Fruit fly (Drosophila melanogaster): ENCODE data around the gene CG31036.
A peak's percentile ranks its signal among the peaks of the same experiment; 100 is the strongest.

The CG31036 gene

dm6 chr3R:29861432-29862249, 46.3 kb upstream of the CG31036 start, which contains the start of the genes CG15514 and RpS8 (continued):
- TF ChIP-seq prd (optimal IDR thresholded peaks at IDR 0.05) (no peak), prd (GFP tag; IDR thresholded peaks at IDR 0.05) (0 out of 3 replicates have a peak, but pooled peaks have one; percentile 51), CG6813 (GFP tag; optimal IDR thresholded peaks at IDR 0.05) (peak; percentile 49), CG33557 (GFP tag; optimal IDR thresholded peaks at IDR 0.05) (no peak), zen2 (GFP tag; IDR thresholded peaks at IDR 0.05; ENCODE audit: partially characterized antibody) (no peak), CG9609 (GFP tag; optimal IDR thresholded peaks at IDR 0.05) (no peak), z (GFP tag; IDR thresholded peaks at IDR 0.05) (no peak), knrl (GFP tag; IDR thresholded peaks at IDR 0.05; ENCODE audit: partially characterized antibody) (no peak), CG13296 (GFP tag; optimal IDR thresholded peaks at IDR 0.05) (peak; percentile 70), nmo (GFP tag; optimal IDR thresholded peaks at IDR 0.05) (peak; percentile 77), Xrp1 (GFP tag; IDR thresholded peaks at IDR 0.05) (peak; percentile 47; the same call in 1 of the 2 replicates), CG1602 (GFP tag; optimal IDR thresholded peaks at IDR 0.05) (peak; percentile 18), croc (GFP tag; conservative IDR thresholded peaks at IDR 0.05) (no peak), CG10321 (GFP tag; IDR thresholded peaks at IDR 0.05) (no peak), Hr39 (optimal IDR thresholded peaks at IDR 0.05) (no peak), cato (GFP tag; optimal IDR thresholded peaks at IDR 0.05; ENCODE audit: borderline replicate concordance) (no peak), run (tag; optimal IDR thresholded peaks at IDR 0.05) (peak; percentile 25), br (optimal IDR thresholded peaks at IDR 0.05) (no peak), chif (GFP tag; optimal IDR thresholded peaks at IDR 0.05) (no peak), CG18619 (GFP tag; optimal IDR thresholded peaks at IDR 0.05) (peak; percentile 72), dmrt99B (tag; optimal IDR thresholded peaks at IDR 0.05) (no peak), CG8944 (GFP tag; optimal IDR thresholded peaks at IDR 0.05) (no peak), Deaf1 (tag; optimal IDR thresholded peaks at IDR 0.05) (no peak), CG7271 (tag; optimal IDR thresholded peaks at IDR 0.05) (peak; percentile 2), otp (GFP tag; IDR thresholded peaks at IDR 0.05) (0 out of 3 replicates have a peak, but pooled peaks have one; percentile 30), E2f1 (GFP tag; IDR thresholded peaks at IDR 0.05) (no peak; the same call in 1 of the 2 replicates), zf30C (GFP tag; optimal IDR thresholded peaks at IDR 0.05) (peak; percentile 14), unc-4 (GFP tag; IDR thresholded peaks at IDR 0.05; ENCODE audit: partially characterized antibody) (no peak), CG15479 (GFP tag; optimal IDR thresholded peaks at IDR 0.05) (no peak), CG17385 (GFP tag; optimal IDR thresholded peaks at IDR 0.05) (peak; percentile 70), Max (GFP tag; optimal IDR thresholded peaks at IDR 0.05) (peak; percentile 94), mirr (GFP tag; optimal IDR thresholded peaks at IDR 0.05) (peak; percentile 73), Awh (GFP tag; IDR thresholded peaks at IDR 0.05) (no peak), Kr (GFP tag; optimal IDR thresholded peaks at IDR 0.05) (peak; percentile 61), bigmax (GFP tag; optimal IDR thresholded peaks at IDR 0.05) (peak; percentile 100), hkb (optimal IDR thresholded peaks at IDR 0.05) (peak; percentile 77), hkb (GFP tag; IDR thresholded peaks at IDR 0.05) (peak; percentile 11; the same call in 1 of the 2 replicates), CG3163 (GFP tag; optimal IDR thresholded peaks at IDR 0.05) (no peak), CG12299 (tag; optimal IDR thresholded peaks at IDR 0.05) (peak; percentile 45), ssp (GFP tag; IDR thresholded peaks at IDR 0.05) (no peak), MESR4 (GFP tag; optimal IDR thresholded peaks at IDR 0.05) (peak; percentile 97), NC2β (GFP tag; optimal IDR thresholded peaks at IDR 0.05) (peak; percentile 93), CG18599 (GFP tag; optimal IDR thresholded peaks at IDR 0.05) (peak; percentile 81), grn (GFP tag; optimal IDR thresholded peaks at IDR 0.05) (no peak), tap (tag; optimal IDR thresholded peaks at IDR 0.05) (peak; percentile 69), ERR (GFP tag; optimal IDR thresholded peaks at IDR 0.05) (peak; percentile 36), CG5953 (GFP tag; IDR thresholded peaks at IDR 0.05) (peak; percentile 42; the same call in 1 of the 2 replicates), dpn (GFP tag; optimal IDR thresholded peaks at IDR 0.05) (peak; percentile 36 to 52), Dp (GFP tag; optimal IDR thresholded peaks at IDR 0.05) (peak; percentile 58), ATbp (GFP tag; optimal IDR thresholded peaks at IDR 0.05) (peak; percentile 45)
